Worm (Caenorhabditis elegans): ENCODE measurements around the gene C13F10.7.

DNA sequence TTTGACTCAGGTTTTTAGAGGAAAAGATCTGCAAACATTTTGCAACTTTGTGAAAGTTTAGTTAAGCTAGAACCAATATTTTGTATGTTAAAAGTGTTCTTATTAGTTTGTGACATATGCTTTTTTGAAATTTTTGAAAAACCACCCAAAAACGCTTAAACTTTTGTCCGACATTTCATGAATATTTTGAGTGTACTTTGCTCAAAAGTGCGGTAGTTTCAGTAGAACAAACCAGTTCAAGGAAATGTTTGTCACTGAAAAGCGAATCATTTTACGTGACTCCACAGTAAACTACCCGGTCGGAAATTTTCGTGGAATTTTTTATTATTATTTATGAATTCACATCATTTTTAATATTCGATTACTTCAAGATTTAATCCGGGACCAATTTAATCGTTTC, 38.5 kb downstream of the C13F10.7 start, which contains the start of gene pitr-5:
- TF ChIP-seq ceh-39 (tag; optimal IDR thresholded peaks at IDR 0.05): no peak
- TF ChIP-seq M03D4.4 (tag; optimal IDR thresholded peaks at IDR 0.05): no peak
- TF ChIP-seq elt-1 (tag; optimal IDR thresholded peaks at IDR 0.05; ENCODE audit: borderline replicate concordance, insufficient read depth): no peak
- no peak for TF ChIP-seq pha-4 (tag; optimal IDR thresholded peaks at IDR 0.05)
